Fruit fly (Drosophila melanogaster) Kc167 (cell line): ENCODE data around the gene Crag.
A peak's percentile ranks its signal among the peaks of the same experiment; 100 is the strongest.

ENCODE experiments used
- Myc ChIP-seq: fragments of >200 bp; optimal IDR thresholded peaks from 2 replicates; lab custom pipeline; 2017; ENCODE audit warnings: missing external identifiers
- Sin3A ChIP-seq: fragments of >200 bp; optimal IDR thresholded peaks from 2 replicates; lab custom pipeline; 2018; ENCODE audit warnings: missing external identifiers
- h ChIP-seq: fragments of >200 bp; optimal IDR thresholded peaks from 3 replicates; lab custom pipeline; 2018; ENCODE audit warnings: missing external identifiers
- insv ChIP-seq: fragments of >200 bp; optimal IDR thresholded peaks from 3 replicates; lab custom pipeline; 2018; ENCODE audit warnings: missing external identifiers
- psq ChIP-seq: fragments of >200 bp; optimal IDR thresholded peaks from 2 replicates; lab custom pipeline; 2017; ENCODE audit warnings: missing external identifiers
- ttk ChIP-seq: sonication (Bioruptor generic); optimal IDR thresholded peaks from 2 replicates; lab custom pipeline; 2017; ENCODE audit warnings: missing external identifiers

The Crag gene

DNA sequence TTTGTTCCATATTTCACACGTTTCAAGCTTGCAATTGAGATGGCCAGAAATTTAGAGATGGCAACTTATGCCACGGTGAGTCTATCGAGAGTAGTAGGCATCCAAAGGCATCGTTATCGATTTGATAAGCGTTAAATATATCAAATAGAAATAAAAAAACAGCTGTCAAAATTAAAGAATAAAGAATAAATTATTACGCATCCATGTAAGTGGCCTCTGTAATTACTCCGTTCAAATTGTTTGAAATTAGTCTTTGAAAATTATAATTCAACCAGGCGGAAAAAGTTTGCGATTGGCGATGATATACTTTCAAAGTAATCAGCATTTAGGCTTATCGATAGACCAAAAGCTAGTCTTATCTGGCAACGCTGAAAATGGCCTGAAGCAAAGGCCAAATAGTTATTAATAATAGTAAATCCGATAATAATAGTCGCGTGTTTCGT lies at the start of gene Crag, which contains the start of gene CG12659:
Crag (plus strand) TSS at position 347 of the 443 bp plus-strand sequence.
CG12659 (minus strand) TSS at position 45 of the 443 bp plus-strand sequence.
- no peak for TF ChIP-seq Sin3A (lab: Kevin White, UChicago)
- no peak for TF ChIP-seq Myc
- TF ChIP-seq psq (lab: Kevin White, UChicago), result no peak
- no peak for TF ChIP-seq insv (lab: Kevin White, UChicago)
- no peak for TF ChIP-seq ttk (lab: Kevin White, UChicago)

DNA sequence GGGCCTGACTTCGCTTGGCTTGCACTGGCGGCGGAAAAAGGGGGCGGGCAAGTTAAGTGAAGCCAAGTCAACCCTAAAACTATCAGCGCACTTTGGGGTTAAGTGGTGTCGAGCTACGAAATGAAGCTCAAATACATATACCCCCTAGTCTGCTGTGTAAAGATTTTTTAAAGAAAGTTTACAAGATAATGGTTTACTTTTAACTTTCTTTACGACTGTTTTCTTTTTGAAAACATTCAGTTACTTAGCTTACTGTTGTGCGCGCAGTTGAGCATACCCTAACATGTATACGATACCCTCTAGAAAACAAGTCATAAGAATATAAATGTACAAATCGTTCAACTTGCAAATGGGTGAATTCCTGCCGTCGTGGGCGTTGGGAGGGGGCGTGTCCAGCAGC lies 49.1 kb upstream of the Crag start:
- TF ChIP-seq psq (lab: Kevin White, UChicago) (no peak), Sin3A (lab: Kevin White, UChicago) (no peak), h (lab: Kevin White, UChicago) (no peak), ttk (lab: Kevin White, UChicago) (no peak), insv (lab: Kevin White, UChicago) (no peak), Myc (no peak)

DNA sequence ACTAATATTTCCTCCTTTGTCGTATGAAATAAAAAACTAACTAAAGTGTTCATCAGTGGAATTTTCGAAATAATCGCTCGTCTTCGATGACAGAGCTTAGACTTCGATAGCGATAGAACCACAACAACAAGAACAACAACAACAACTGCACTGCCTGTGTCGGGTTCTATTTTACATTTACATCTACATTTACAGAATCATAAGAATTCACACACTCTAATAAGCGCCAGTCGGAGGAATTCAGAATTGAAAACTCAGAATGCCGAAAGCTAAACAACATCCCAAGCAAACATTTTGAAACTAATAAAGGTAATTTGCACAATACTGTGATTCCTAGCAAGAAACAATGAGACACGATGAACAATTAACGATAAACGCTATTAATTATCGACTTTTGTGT lies 37.5 kb upstream of the Crag start:
- TF ChIP-seq ttk (lab: Kevin White, UChicago) (no peak), Sin3A (lab: Kevin White, UChicago) (no peak), insv (lab: Kevin White, UChicago) (no peak), h (lab: Kevin White, UChicago) (no peak), psq (lab: Kevin White, UChicago) (no peak), Myc (no peak)

DNA sequence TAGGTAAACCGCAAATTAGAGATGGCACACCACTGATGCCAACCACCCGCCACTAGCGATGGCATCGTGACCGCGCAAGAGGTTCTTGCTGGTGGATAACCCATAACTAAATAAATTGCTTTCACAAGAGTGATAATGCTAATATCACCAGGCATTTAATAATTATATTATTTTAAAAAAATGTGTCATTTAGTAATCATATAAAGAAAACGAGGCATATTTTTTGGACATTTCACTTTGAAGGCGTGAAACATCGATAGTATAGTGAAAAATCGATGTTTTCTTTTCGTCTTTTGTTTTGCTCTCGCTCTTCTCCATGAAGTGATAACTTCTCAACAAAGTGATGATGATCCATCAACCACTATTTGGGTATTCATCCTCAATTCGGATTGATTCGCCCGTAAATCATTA lies 33.1 kb upstream of the Crag start, which contains the start of gene IntS4:
IntS4 (minus strand) TSS at position 20 of the 411 bp plus-strand sequence.
- TF ChIP-seq psq (lab: Kevin White, UChicago), result peak; percentile 88
- TF ChIP-seq h (lab: Kevin White, UChicago), result no peak
- no peak for TF ChIP-seq Myc
- TF ChIP-seq ttk (lab: Kevin White, UChicago), result no peak

DNA sequence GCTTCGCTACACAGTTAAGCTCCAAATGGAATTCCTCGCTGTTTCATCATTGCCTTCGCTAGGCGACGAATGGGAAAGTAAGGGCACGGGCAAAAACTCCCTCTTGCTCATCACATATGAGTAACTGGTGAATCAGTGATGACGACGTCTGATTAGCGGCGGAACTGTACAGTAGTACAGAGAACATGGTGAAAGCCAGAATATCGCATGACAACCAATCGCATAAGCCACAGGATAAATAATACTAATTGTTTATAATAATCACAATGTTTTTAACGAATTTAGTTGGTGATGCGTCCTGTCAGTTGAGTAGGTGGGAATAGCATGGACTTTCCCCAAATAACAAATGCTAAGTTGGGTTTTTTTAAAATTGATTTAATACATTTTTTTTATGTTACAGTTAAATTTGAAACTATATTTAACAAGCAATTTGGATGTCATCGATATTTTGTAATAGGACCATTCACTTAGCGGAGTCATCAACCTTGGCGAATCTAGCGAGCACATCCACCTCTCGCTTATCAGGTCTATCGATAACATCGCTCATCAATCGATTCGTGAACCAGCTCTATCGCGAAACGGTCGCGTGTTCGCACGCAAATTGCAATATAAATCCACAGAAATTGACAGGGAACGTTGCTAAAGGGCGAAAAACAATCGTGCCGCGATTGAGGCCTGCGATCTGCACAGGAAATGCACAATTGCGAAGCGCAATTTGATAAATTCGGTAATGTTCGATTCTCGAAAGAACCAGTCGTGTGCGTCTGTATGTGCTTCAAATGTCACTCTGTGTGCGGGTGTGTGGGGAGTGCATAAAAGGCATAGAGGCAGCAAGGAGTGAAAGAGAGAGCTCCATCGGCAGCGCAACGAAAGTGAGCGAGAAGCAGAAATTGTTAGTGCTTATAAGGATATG lies 31.5 kb upstream of the Crag start, which contains the start of the genes CG12112 and Trf4-1:
CG12112 (minus strand) TSS at position 106 of the 913 bp plus-strand sequence.
Trf4-1 (plus strand) TSS at position 236 of the 913 bp plus-strand sequence.
- TF ChIP-seq Myc, result no peak
- peak; percentile 25 for TF ChIP-seq psq (lab: Kevin White, UChicago)

DNA sequence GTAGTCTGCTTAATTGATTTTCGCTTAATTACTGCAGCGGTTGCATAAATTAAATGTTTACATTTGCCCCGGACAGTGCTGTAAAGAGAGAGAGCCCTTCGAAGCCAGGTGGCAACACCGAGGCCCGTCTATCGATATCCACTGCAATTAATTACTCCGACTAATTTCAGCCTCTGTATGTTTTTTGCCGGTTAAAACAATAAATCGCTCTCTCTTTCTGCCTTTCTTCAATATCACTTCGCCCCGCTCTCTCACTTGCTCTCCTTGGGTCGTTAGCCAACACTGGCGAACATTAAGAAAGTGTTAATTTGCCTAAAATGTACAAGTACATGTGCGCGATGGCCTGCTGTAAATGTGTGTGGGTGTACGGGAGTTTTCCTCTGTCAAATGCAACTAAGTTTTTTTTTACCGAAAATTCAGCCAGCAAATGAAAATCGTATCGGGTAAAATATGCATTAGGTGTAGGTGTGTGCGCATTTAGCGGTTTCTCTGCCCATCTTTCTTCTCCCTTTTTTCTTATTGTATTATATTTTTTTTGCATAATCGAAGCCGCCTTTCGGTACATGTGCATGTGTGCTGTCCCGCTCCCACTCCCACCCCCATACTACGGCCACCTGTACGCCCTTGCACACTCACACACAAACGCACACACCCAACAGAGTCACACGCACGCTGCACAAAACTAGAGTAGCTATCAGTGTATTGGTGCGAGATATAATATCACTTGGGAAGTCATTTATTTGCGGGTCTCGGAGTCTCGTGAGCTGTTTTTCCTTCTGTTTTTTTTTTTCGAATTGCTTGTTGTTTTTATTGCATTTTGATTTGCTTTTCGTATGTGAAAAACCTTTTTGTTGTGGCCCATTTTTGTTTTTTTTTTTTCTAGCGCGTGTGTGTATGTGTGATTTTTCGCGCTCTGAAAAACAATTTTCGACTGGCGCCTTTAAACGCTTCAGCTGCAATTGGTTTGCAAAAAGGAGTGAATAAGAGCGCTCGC lies 30.1 kb upstream of the Crag start:
- TF ChIP-seq h (lab: Kevin White, UChicago) (no peak), Sin3A (lab: Kevin White, UChicago) (no peak)

DNA sequence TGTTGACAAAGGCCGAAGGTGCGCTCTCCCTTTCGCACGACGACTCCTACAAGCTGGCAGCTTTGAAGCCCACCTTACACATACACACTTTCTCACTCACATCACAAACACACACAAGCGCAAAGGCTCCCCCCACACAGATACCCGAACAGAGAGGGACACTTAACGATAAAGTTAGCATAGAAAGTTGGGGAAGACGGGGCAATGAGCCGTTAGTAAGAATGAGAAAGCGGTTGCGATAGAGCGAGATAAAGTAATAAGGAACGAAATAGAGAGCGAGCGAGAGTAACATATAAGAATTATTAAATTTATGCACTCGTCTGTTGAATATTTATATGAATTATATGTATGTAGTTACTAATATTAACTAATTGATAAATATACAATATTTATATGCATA lies 22.8 kb upstream of the Crag start:
- no peak for TF ChIP-seq insv (lab: Kevin White, UChicago)
- TF ChIP-seq h (lab: Kevin White, UChicago), result no peak
- no peak for TF ChIP-seq psq (lab: Kevin White, UChicago)
- TF ChIP-seq Sin3A (lab: Kevin White, UChicago), result no peak

DNA sequence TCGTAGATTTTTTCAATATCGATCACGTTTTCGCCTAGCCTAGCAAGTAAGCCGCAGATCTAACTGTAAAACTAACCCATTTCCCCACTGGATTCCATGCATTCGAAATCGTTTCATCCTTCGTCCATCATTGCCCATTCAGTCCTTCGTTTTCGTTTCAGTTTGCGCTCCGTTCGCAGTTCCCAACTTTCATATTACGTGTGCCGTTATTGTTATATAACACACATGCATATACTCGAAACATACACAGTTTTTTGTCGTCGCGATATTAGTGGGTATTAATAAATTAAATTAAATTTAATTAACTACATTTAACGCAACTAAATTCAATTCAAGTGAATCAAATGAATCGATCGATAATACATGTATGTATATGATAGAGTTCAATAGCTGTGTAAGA lies 22.2 kb upstream of the Crag start:
- TF ChIP-seq Sin3A (lab: Kevin White, UChicago) (no peak), Myc (no peak), ttk (lab: Kevin White, UChicago) (no peak), insv (lab: Kevin White, UChicago) (no peak), psq (lab: Kevin White, UChicago) (no peak)

DNA sequence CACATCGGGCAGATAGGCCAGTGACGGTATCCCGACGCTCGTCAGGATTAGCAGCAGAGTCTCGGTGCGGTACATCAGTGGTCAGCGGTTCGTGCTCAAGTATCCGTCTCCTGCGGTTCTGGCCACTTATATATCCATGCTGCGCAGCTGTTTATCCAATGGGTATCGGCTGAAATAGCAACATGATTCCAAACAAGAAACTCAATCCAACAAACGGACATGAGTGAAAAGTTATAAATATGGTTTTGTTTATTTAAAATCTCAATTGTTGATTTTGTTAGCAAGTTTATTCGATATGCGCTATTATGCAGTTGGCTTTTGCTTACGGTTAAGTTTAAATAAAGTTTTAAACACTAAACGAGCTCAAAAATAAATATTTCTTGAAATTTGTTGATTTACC lies 21.0 kb upstream of the Crag start, which contains the start of gene CG12111:
CG12111 (minus strand) TSS at position 101 of the 400 bp plus-strand sequence.
- TF ChIP-seq Sin3A (lab: Kevin White, UChicago), result no peak
- no peak for TF ChIP-seq ttk (lab: Kevin White, UChicago)
- no peak for TF ChIP-seq insv (lab: Kevin White, UChicago)
- no peak for TF ChIP-seq h (lab: Kevin White, UChicago)
- no peak for TF ChIP-seq psq (lab: Kevin White, UChicago)
- TF ChIP-seq Myc, result no peak

DNA sequence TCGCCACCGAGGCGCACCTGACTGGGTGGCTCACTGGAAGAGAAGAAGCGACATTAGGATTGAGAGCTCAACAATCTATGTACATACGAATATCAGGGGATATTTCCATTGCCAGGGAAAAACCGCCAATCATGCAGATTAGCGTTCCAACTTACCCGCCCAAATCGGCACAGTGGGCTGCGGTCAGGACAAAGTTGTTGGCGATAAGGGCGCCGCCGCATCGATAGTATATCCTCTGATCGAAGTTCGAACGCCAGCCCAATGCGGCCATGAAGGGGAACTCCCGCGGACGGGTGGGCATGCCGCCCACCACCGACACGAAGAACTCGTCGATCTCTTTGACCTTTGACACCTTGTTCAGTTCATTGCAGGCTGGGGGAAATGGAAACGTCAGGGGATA lies 19.9 kb upstream of the Crag start:
- TF ChIP-seq Myc (no peak), h (lab: Kevin White, UChicago) (no peak), psq (lab: Kevin White, UChicago) (no peak), insv (lab: Kevin White, UChicago) (no peak), ttk (lab: Kevin White, UChicago) (no peak), Sin3A (lab: Kevin White, UChicago) (no peak)

DNA sequence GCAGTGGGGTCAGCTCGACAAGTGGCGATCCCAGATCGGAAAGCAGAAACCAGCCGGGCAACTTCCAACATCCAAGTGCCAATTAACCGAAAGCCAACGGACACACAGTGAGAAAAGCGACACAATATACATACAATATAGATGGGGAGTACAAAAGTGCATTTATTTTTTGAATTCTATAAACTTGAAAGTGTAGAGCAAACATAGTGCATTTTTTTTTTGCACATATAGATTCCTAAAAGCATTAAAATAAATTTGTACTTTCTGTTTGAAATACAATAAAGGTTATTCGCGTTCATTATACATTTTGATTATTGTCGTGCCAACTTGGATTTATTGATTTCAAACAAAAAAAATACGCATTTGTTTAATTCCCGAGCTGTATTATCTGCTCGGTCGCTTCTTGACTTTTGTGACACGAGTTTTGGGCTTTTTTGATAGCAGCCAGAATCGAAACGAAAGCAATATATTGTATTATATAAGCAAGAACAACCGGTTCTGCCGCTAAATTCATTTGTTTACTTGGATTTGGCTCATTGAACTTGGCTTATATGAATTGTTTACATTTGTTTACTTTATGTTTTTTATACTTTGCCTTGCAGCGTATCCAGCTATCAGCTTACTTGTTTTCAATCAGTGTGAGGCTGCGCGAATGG lies 18.8 kb upstream of the Crag start, which contains the start of gene spirit:
spirit (minus strand) TSS at position 655 of the 656 bp plus-strand sequence.
- no peak for TF ChIP-seq psq (lab: Kevin White, UChicago)
